Worm (Caenorhabditis elegans) whole organism, L1 larva: ENCODE data around the gene K04F1.9.
"Not testable (repeated sequence)": the region's sequence is repeated elsewhere in the genome, so short reads cannot be mapped to it uniquely, and the experiment has no call there.

ENCODE experiments used
- C04F5.9 ChIP-seq: sonication (generic microtip); optimal IDR thresholded peaks from 2 replicates; lab custom pipeline; 2016; ENCODE audit warnings: missing genetic modification characterization, missing compliant biosample characterization
- F16B12.6 ChIP-seq: fragments of 150-350 bp; optimal IDR thresholded peaks from 2 replicates; lab custom pipeline; 2014; ENCODE audit warnings: missing biosample characterization, missing genetic modification characterization
- aha-1 ChIP-seq: fragments of 150-350 bp; optimal IDR thresholded peaks from 2 replicates; lab custom pipeline; 2014; ENCODE audit warnings: missing biosample characterization, missing genetic modification characterization
- alr-1 ChIP-seq: fragments of 200-800 bp; sonication (Bioruptor generic); optimal IDR thresholded peaks from 2 replicates; lab custom pipeline; 2018; ENCODE audit warnings: borderline replicate concordance, mild to moderate bottlenecking, missing genetic modification characterization, missing compliant biosample characterization
- ama-1 ChIP-seq: fragments of 150-350 bp; optimal IDR thresholded peaks from 2 replicates; lab custom pipeline; 2014
- dpl-1 ChIP-seq, 3 experiments: fragments of 150-350 bp in 2 of 3; sonication (generic microtip) in 1 of 3; optimal IDR thresholded peaks; 2 replicates each; lab custom pipeline; 2014 to 2017; ENCODE audit warnings: missing biosample characterization in 3 of 3, missing genetic modification characterization in 3 of 3, missing genetic modification reagents in 3 of 3
- egl-13 ChIP-seq: sonication (generic microtip); optimal IDR thresholded peaks from 2 replicates; lab custom pipeline; 2016; ENCODE audit warnings: missing genotype, missing genetic modification reagents, missing genetic modification characterization, missing compliant biosample characterization
- egl-27 ChIP-seq, 2 experiments: fragments of 150-350 bp in 1 of 2; sonication (generic microtip); optimal IDR thresholded peaks; 3 replicates each; lab custom pipeline; 2017 to 2018; ENCODE audit warnings: missing biosample characterization in 2 of 2, missing genetic modification characterization in 2 of 2, missing genetic modification reagents in 2 of 2
- fkh-4 ChIP-seq: sonication (generic microtip); optimal IDR thresholded peaks from 2 replicates; lab custom pipeline; 2016; ENCODE audit warnings: missing compliant biosample characterization, missing genetic modification characterization, borderline replicate concordance
- fos-1 ChIP-seq: fragments of 150-350 bp; optimal IDR thresholded peaks from 2 replicates; lab custom pipeline; 2014; ENCODE audit warnings: missing biosample characterization, missing genetic modification characterization
- grh-1 ChIP-seq: fragments of 200-800 bp; sonication (Bioruptor generic); IDR thresholded peaks from 2 replicates; pipeline ENCODE4 v1.3.6; 2022; ENCODE audit warnings: missing genetic modification reagents, missing genetic modification characterization, missing compliant biosample characterization
- hlh-17 ChIP-seq: fragments of 200-800 bp; sonication (Bioruptor generic); optimal IDR thresholded peaks from 2 replicates; lab custom pipeline; 2018; ENCODE audit warnings: missing genetic modification characterization, mild to moderate bottlenecking, missing compliant biosample characterization, moderate library complexity, borderline replicate concordance
- hpl-2 ChIP-seq: fragments of 150-350 bp; optimal IDR thresholded peaks from 2 replicates; lab custom pipeline; 2014; ENCODE audit warnings: missing biosample characterization, missing genetic modification reagents, missing genetic modification characterization
- isw-1 ChIP-seq: fragments of 200-800 bp; sonication (Bioruptor generic); IDR thresholded peaks from 2 replicates; pipeline ENCODE4 v1.3.6; 2022; ENCODE audit warnings: missing genetic modification characterization, missing compliant biosample characterization
- jun-1 ChIP-seq: fragments of 150-350 bp; optimal IDR thresholded peaks from 2 replicates; lab custom pipeline; 2014; ENCODE audit warnings: missing biosample characterization, missing genetic modification reagents, missing genetic modification characterization
- lin-14 ChIP-seq: fragments of 200-800 bp; sonication (Bioruptor generic); optimal IDR thresholded peaks from 2 replicates; lab custom pipeline; 2018; ENCODE audit warnings: mild to moderate bottlenecking, missing genetic modification characterization, moderate library complexity, missing compliant biosample characterization
- lin-15B ChIP-seq: fragments of 150-350 bp; sonication (generic microtip); optimal IDR thresholded peaks from 3 replicates; lab custom pipeline; 2014; ENCODE audit warnings: missing biosample characterization, missing genetic modification characterization
- lir-3 ChIP-seq: sonication (generic microtip); optimal IDR thresholded peaks from 2 replicates; lab custom pipeline; 2016; ENCODE audit warnings: mild to moderate bottlenecking, missing genetic modification characterization, moderate library complexity, missing compliant biosample characterization; ENCODE audit not compliant: poor library complexity
- mef-2 ChIP-seq: fragments of 150-350 bp; optimal IDR thresholded peaks from 2 replicates; lab custom pipeline; 2014; ENCODE audit warnings: missing biosample characterization, missing genetic modification characterization
- nhr-11 ChIP-seq: fragments of 150-350 bp; optimal IDR thresholded peaks from 2 replicates; lab custom pipeline; 2014; ENCODE audit warnings: missing biosample characterization, missing genetic modification characterization
- nhr-12 ChIP-seq: sonication (generic microtip); optimal IDR thresholded peaks from 2 replicates; lab custom pipeline; 2017; ENCODE audit warnings: missing biosample characterization, missing genetic modification characterization
- nhr-76 ChIP-seq: sonication (generic microtip); optimal IDR thresholded peaks from 2 replicates; lab custom pipeline; 2017; ENCODE audit warnings: missing biosample characterization, missing genetic modification characterization
- nhr-77 ChIP-seq: fragments of 150-350 bp; optimal IDR thresholded peaks from 2 replicates; lab custom pipeline; 2014; ENCODE audit warnings: missing biosample characterization, missing genetic modification characterization
- nhr-84 ChIP-seq: sonication (generic microtip); optimal IDR thresholded peaks from 2 replicates; lab custom pipeline; 2017; ENCODE audit warnings: missing biosample characterization, missing genetic modification characterization
- pqm-1 ChIP-seq: sonication (generic microtip); optimal IDR thresholded peaks from 3 replicates; lab custom pipeline; 2017; ENCODE audit warnings: missing biosample characterization, missing genetic modification characterization
- rnt-1 ChIP-seq: sonication (generic microtip); optimal IDR thresholded peaks from 2 replicates; lab custom pipeline; 2016; ENCODE audit warnings: mild to moderate bottlenecking, missing genetic modification characterization, moderate library complexity, missing compliant biosample characterization
- snu-23 ChIP-seq: sonication (generic microtip); optimal IDR thresholded peaks from 2 replicates; lab custom pipeline; 2016; ENCODE audit warnings: missing genetic modification characterization, missing compliant biosample characterization
- sox-4 ChIP-seq: sonication (generic microtip); optimal IDR thresholded peaks from 2 replicates; lab custom pipeline; 2016; ENCODE audit warnings: missing genetic modification characterization, missing compliant biosample characterization
- sptf-1 ChIP-seq: fragments of 150-350 bp; optimal IDR thresholded peaks from 2 replicates; lab custom pipeline; 2014; ENCODE audit warnings: missing biosample characterization, missing genetic modification characterization
- swsn-7 ChIP-seq: sonication (generic microtip); optimal IDR thresholded peaks from 2 replicates; lab custom pipeline; 2016; ENCODE audit warnings: missing genetic modification characterization, missing compliant biosample characterization
- tbx-2 ChIP-seq: sonication (generic microtip); optimal IDR thresholded peaks from 2 replicates; lab custom pipeline; 2016; ENCODE audit warnings: missing genetic modification characterization, missing compliant biosample characterization
- tlp-1 ChIP-seq: fragments of 150-350 bp; optimal IDR thresholded peaks from 2 replicates; lab custom pipeline; 2014; ENCODE audit warnings: missing biosample characterization, missing genetic modification characterization
- unc-30 ChIP-seq: sonication (generic microtip); optimal IDR thresholded peaks from 2 replicates; lab custom pipeline; 2017; ENCODE audit warnings: missing biosample characterization, missing genetic modification characterization
- unc-62 ChIP-seq: fragments of 150-350 bp; optimal IDR thresholded peaks from 2 replicates; lab custom pipeline; 2014; ENCODE audit warnings: missing biosample characterization, missing genetic modification reagents, missing genetic modification characterization
- unc-98 ChIP-seq: fragments of 200-800 bp; sonication (Bioruptor generic); IDR thresholded peaks from 2 replicates; pipeline ENCODE4 v1.3.6; 2022; ENCODE audit warnings: missing genetic modification characterization, missing compliant biosample characterization
- vab-15 ChIP-seq: sonication (generic microtip); optimal IDR thresholded peaks from 2 replicates; lab custom pipeline; 2017; ENCODE audit warnings: missing genotype, mild to moderate bottlenecking, missing genetic modification characterization, missing compliant biosample characterization
- xbp-1 ChIP-seq: sonication (generic microtip); optimal IDR thresholded peaks from 2 replicates; lab custom pipeline; 2016; ENCODE audit warnings: missing genetic modification characterization, missing compliant biosample characterization
- zag-1 ChIP-seq: fragments of 150-350 bp; optimal IDR thresholded peaks from 2 replicates; lab custom pipeline; 2014; ENCODE audit warnings: missing biosample characterization, missing genetic modification characterization
- ztf-11 ChIP-seq, 2 experiments: sonication (generic microtip); optimal IDR thresholded peaks; 2 replicates each; lab custom pipeline; 2016 to 2017; ENCODE audit warnings: missing genetic modification characterization in 2 of 2, missing biosample characterization in 1 of 2, missing compliant biosample characterization in 1 of 2
- ztf-4 ChIP-seq: fragments of 150-350 bp; optimal IDR thresholded peaks from 2 replicates; lab custom pipeline; 2014; ENCODE audit warnings: missing biosample characterization, missing genetic modification characterization

K04F1.9 gene

ce11 chrV:1682279-1682678 lies 17.3 kb downstream of the K04F1.9 start, which contains the start of gene srh-3:
TSS of gene srh-3 (plus strand) at chrV:1682579.
- no peak for TF ChIP-seq nhr-11 (tag; lab: Kevin White, UChicago)
- TF ChIP-seq C04F5.9 (tag; lab: Kevin White, UChicago), result no peak
- no peak for TF ChIP-seq F16B12.6
- TF ChIP-seq dpl-1 (GFP tag; optimal IDR thresholded peaks at IDR 0.05; lab: Kevin White, UChicago), result no peak
- TF ChIP-seq, all 84 proteins: peak for 0

ce11 chrV:1685328-1685727 lies 20.3 kb downstream of the K04F1.9 start, which contains the start of gene srh-5:
TSS of gene srh-5 (plus strand) at chrV:1685628.
- no peak for TF ChIP-seq unc-62 (GFP tag; lab: Kevin White, UChicago)
- TF ChIP-seq egl-27 (tag; optimal IDR thresholded peaks at IDR 0.05; lab: Kevin White, UChicago), result no peak
- TF ChIP-seq fkh-4 (tag; lab: Kevin White, UChicago), result no peak
- no peak for TF ChIP-seq dpl-1 (GFP tag; optimal IDR thresholded peaks at IDR 0.05; lab: Kevin White, UChicago)
- no peak for TF ChIP-seq tbx-2 (tag; lab: Kevin White, UChicago)
- no peak for TF ChIP-seq ama-1
- no peak for TF ChIP-seq swsn-7 (tag; lab: Kevin White, UChicago)
- TF ChIP-seq sptf-1, result no peak
- no peak for TF ChIP-seq lir-3 (tag; lab: Kevin White, UChicago)
- TF ChIP-seq, all 84 proteins: peak for 0

ce11 chrV:1692494-1692893 lies 27.5 kb downstream of the K04F1.9 start, which contains the start of gene Y46H3C.5:
TSS of gene Y46H3C.5 (minus strand) at chrV:1692495.
- not testable (repeated sequence) for TF ChIP-seq swsn-7 (tag; lab: Kevin White, UChicago); egl-13; isw-1 (GFP tag; lab: Robert Waterston, UW)

- TF ChIP-seq lin-14 (GFP tag; lab: Kevin White, UChicago); nhr-12 (tag; lab: Kevin White, UChicago); nhr-11 (tag; lab: Kevin White, UChicago): not testable (repeated sequence)
These were observed 28.9 kb downstream of the K04F1.9 start, which contains the start of gene Y46H3C.7 for ce11 chrV:1693876-1694275. TSS of gene Y46H3C.7 (minus strand) at chrV:1694022.

- TF ChIP-seq nhr-12 (tag; lab: Kevin White, UChicago), result no peak
- no peak for TF ChIP-seq F16B12.6
- no peak for TF ChIP-seq tlp-1 (tag; lab: Kevin White, UChicago)
- no peak for TF ChIP-seq nhr-77
- no peak for TF ChIP-seq ztf-4
- TF ChIP-seq sox-4 (tag; lab: Kevin White, UChicago), result no peak
- TF ChIP-seq rnt-1 (tag; lab: Kevin White, UChicago), result no peak
- no peak for TF ChIP-seq nhr-84
- TF ChIP-seq pqm-1 (tag; lab: Kevin White, UChicago), result no peak
- TF ChIP-seq grh-1, result no peak
- TF ChIP-seq snu-23 (GFP tag; lab: Kevin White, UChicago), result no peak
- no peak for TF ChIP-seq zag-1 (tag; lab: Kevin White, UChicago)
- no peak for TF ChIP-seq jun-1
- no peak for TF ChIP-seq unc-98 (GFP tag; lab: Robert Waterston, UW)
- TF ChIP-seq ztf-11 (tag; optimal IDR thresholded peaks at IDR 0.05; lab: Kevin White, UChicago), result no peak
- TF ChIP-seq fos-1 (tag; lab: Kevin White, UChicago), result no peak
- TF ChIP-seq lir-3 (tag; lab: Kevin White, UChicago), result no peak
- no peak for TF ChIP-seq aha-1
These were observed 33.4 kb downstream of the K04F1.9 start for ce11 chrV:1698400-1698799.

- no peak for TF ChIP-seq ztf-11 (tag; optimal IDR thresholded peaks at IDR 0.05; lab: Kevin White, UChicago)
- no peak for TF ChIP-seq nhr-76 (tag; lab: Kevin White, UChicago)
- no peak for TF ChIP-seq lin-15B
- TF ChIP-seq hlh-17 (GFP tag; lab: Kevin White, UChicago), result no peak
- no peak for TF ChIP-seq unc-30
- no peak for TF ChIP-seq alr-1
- no peak for TF ChIP-seq sptf-1
- no peak for TF ChIP-seq lin-14 (GFP tag; lab: Kevin White, UChicago)
- no peak for TF ChIP-seq isw-1 (GFP tag; lab: Robert Waterston, UW)
- no peak for TF ChIP-seq hpl-2
- no peak for TF ChIP-seq mef-2
- no peak for TF ChIP-seq vab-15 (tag; lab: Kevin White, UChicago)
- no peak for TF ChIP-seq aha-1
- no peak for TF ChIP-seq xbp-1
These were observed 34.3 kb downstream of the K04F1.9 start for ce11 chrV:1699228-1699795.
